Worm (Caenorhabditis elegans) whole organism, L4 larva: ENCODE measurements around the gene lbp-4.

Experiments
- F10B5.3 ChIP-seq: sonication (generic microtip); optimal IDR thresholded peaks from 2 replicates; lab custom pipeline; 2016; ENCODE audit warnings: mild to moderate bottlenecking, missing genetic modification characterization, missing compliant biosample characterization
- F37D6.2 ChIP-seq: sonication (generic microtip); optimal IDR thresholded peaks from 2 replicates; lab custom pipeline; 2016; ENCODE audit warnings: mild to moderate bottlenecking, missing genetic modification characterization, missing compliant biosample characterization
- Y5F2A.4 ChIP-seq: fragments of 200-800 bp; sonication (Bioruptor generic); optimal IDR thresholded peaks from 2 replicates; lab custom pipeline; 2018; ENCODE audit warnings: mild to moderate bottlenecking, missing genetic modification characterization, missing compliant biosample characterization
- ZK546.5 ChIP-seq, 2 experiments: sonication (generic microtip); optimal IDR thresholded peaks; 2 replicates each; lab custom pipeline; 2017; ENCODE audit warnings: missing biosample characterization in 2 of 2, missing genetic modification characterization in 2 of 2
- aly-2 ChIP-seq: sonication (generic microtip); optimal IDR thresholded peaks from 2 replicates; lab custom pipeline; 2018; ENCODE audit warnings: missing biosample characterization, missing genetic modification characterization
- arid-1 ChIP-seq: fragments of 200-800 bp; sonication (Bioruptor generic); conservative IDR thresholded peaks from 2 replicates; pipeline ENCODE4 v1.3.6; 2022; ENCODE audit warnings: missing genetic modification reagents, missing genetic modification characterization, missing compliant biosample characterization
- ceh-62 ChIP-seq: sonication (generic microtip); optimal IDR thresholded peaks from 2 replicates; lab custom pipeline; 2017; ENCODE audit warnings: missing biosample characterization, missing genetic modification characterization
- ces-1 ChIP-seq: fragments of 150-350 bp; sonication (generic microtip); optimal IDR thresholded peaks from 4 replicates; lab custom pipeline; 2014; ENCODE audit warnings: missing biosample characterization, missing genetic modification reagents, missing genetic modification characterization
- cey-2 ChIP-seq: sonication (generic microtip); optimal IDR thresholded peaks from 3 replicates; lab custom pipeline; 2017; ENCODE audit warnings: missing genetic modification characterization, mild to moderate bottlenecking, missing compliant biosample characterization, antibody characterized with exemption, borderline replicate concordance; ENCODE audit not compliant: insufficient read depth
- ctbp-1 ChIP-seq: fragments of 200-800 bp; sonication (Bioruptor generic); IDR thresholded peaks from 2 replicates; pipeline ENCODE4 v1.3.6; 2022; ENCODE audit warnings: missing genetic modification reagents, missing genetic modification characterization, missing compliant biosample characterization
- daf-16 ChIP-seq, 3 experiments: sonication (generic microtip); optimal IDR thresholded peaks; 2 replicates each; lab custom pipeline; 2016 to 2017; ENCODE audit warnings: missing genetic modification characterization in 3 of 3, missing genetic modification reagents in 3 of 3, mild to moderate bottlenecking in 2 of 3, missing compliant biosample characterization in 2 of 3, missing biosample characterization in 1 of 3, moderate library complexity in 1 of 3
- daf-19 ChIP-seq: fragments of 200-800 bp; sonication (Bioruptor generic); conservative IDR thresholded peaks from 2 replicates; pipeline ENCODE4 v1.3.6; 2022; ENCODE audit warnings: missing genetic modification characterization, missing compliant biosample characterization
- dmd-6 ChIP-seq: fragments of 200-800 bp; sonication (Bioruptor generic); IDR thresholded peaks from 2 replicates; pipeline ENCODE4 v1.3.6; 2022; ENCODE audit warnings: missing genetic modification reagents, missing genetic modification characterization, missing compliant biosample characterization
- duxl-1 ChIP-seq: sonication (generic microtip); optimal IDR thresholded peaks from 2 replicates; lab custom pipeline; 2016; ENCODE audit warnings: mild to moderate bottlenecking, missing genetic modification characterization, moderate library complexity, missing compliant biosample characterization; ENCODE audit not compliant: poor library complexity
- hlh-11 ChIP-seq: fragments of 200-800 bp; sonication (Bioruptor generic); optimal IDR thresholded peaks from 2 replicates; lab custom pipeline; 2018; ENCODE audit warnings: mild to moderate bottlenecking, missing genetic modification characterization, missing compliant biosample characterization
- hlh-30 ChIP-seq: sonication (generic microtip); optimal IDR thresholded peaks from 2 replicates; lab custom pipeline; 2017; ENCODE audit warnings: antibody characterized with exemption, mild to moderate bottlenecking, missing genetic modification characterization, missing compliant biosample characterization; ENCODE audit not compliant: insufficient read depth
- lim-7 ChIP-seq: fragments of 200-800 bp; sonication (Bioruptor generic); IDR thresholded peaks from 2 replicates; pipeline ENCODE4 v1.3.6; 2022; ENCODE audit warnings: missing genetic modification characterization, missing compliant biosample characterization
- lin-1 ChIP-seq: fragments of 200-800 bp; sonication (Bioruptor generic); IDR thresholded peaks from 2 replicates; pipeline ENCODE4 v1.3.6; 2022; ENCODE audit warnings: missing genetic modification reagents, missing genetic modification characterization, missing compliant biosample characterization
- lin-15B ChIP-seq: fragments of 150-350 bp; sonication (generic microtip); optimal IDR thresholded peaks from 3 replicates; lab custom pipeline; 2014; ENCODE audit warnings: missing biosample characterization, missing genetic modification characterization
- lir-3 ChIP-seq: sonication (generic microtip); optimal IDR thresholded peaks from 2 replicates; lab custom pipeline; 2016; ENCODE audit warnings: mild to moderate bottlenecking, missing genetic modification characterization, missing compliant biosample characterization
- madf-5 ChIP-seq, 2 experiments: fragments of 200-800 bp; sonication (Bioruptor generic); IDR thresholded peaks; 2 replicates each; pipeline ENCODE4 v1.3.6; 2022; ENCODE audit warnings: missing compliant biosample characterization in 2 of 2, missing genetic modification characterization in 2 of 2
- mdl-1 ChIP-seq, 2 experiments: fragments of 150-350 bp in 1 of 2; sonication (generic microtip) in 1 of 2; optimal IDR thresholded peaks; 2 replicates each; lab custom pipeline; 2014 to 2017; ENCODE audit warnings: missing biosample characterization in 2 of 2, missing genetic modification characterization in 2 of 2
- mep-1 ChIP-seq: fragments of 150-350 bp; sonication (generic microtip); optimal IDR thresholded peaks from 3 replicates; lab custom pipeline; 2014; ENCODE audit warnings: missing biosample characterization, missing genetic modification characterization
- mxl-3 ChIP-seq: fragments of 200-800 bp; sonication (Bioruptor generic); optimal IDR thresholded peaks from 2 replicates; lab custom pipeline; 2018; ENCODE audit warnings: mild to moderate bottlenecking, missing genetic modification characterization, missing compliant biosample characterization
- nhr-10 ChIP-seq: fragments of 150-350 bp; optimal IDR thresholded peaks from 2 replicates; lab custom pipeline; 2014; ENCODE audit warnings: missing biosample characterization, missing genetic modification characterization
- nhr-102 ChIP-seq: sonication (generic microtip); optimal IDR thresholded peaks from 2 replicates; lab custom pipeline; 2016; ENCODE audit warnings: mild to moderate bottlenecking, missing genetic modification characterization, moderate library complexity, missing compliant biosample characterization
- nhr-111 ChIP-seq: fragments of 200-800 bp; sonication (Bioruptor generic); optimal IDR thresholded peaks from 2 replicates; lab custom pipeline; 2018; ENCODE audit warnings: mild to moderate bottlenecking, missing genetic modification characterization, missing compliant biosample characterization
- nhr-237 ChIP-seq: sonication (generic microtip); optimal IDR thresholded peaks from 2 replicates; lab custom pipeline; 2017; ENCODE audit warnings: missing biosample characterization, missing genetic modification characterization
- nhr-28 ChIP-seq: fragments of 150-350 bp; optimal IDR thresholded peaks from 2 replicates; lab custom pipeline; 2014; ENCODE audit warnings: missing biosample characterization, missing genetic modification characterization
- nhr-48 ChIP-seq: sonication (generic microtip); optimal IDR thresholded peaks from 2 replicates; lab custom pipeline; 2016; ENCODE audit warnings: mild to moderate bottlenecking, missing genetic modification characterization, missing compliant biosample characterization
- sdz-12 ChIP-seq: fragments of 200-800 bp; sonication (Bioruptor generic); optimal IDR thresholded peaks from 2 replicates; lab custom pipeline; 2018; ENCODE audit warnings: mild to moderate bottlenecking, missing genetic modification characterization, missing compliant biosample characterization
- set-16 ChIP-seq: fragments of 200-800 bp; sonication (Bioruptor generic); IDR thresholded peaks from 2 replicates; pipeline ENCODE4 v1.3.6; 2022; ENCODE audit warnings: missing genetic modification reagents, missing genetic modification characterization, missing compliant biosample characterization
- spr-3 ChIP-seq: fragments of 200-800 bp; sonication (Bioruptor generic); optimal IDR thresholded peaks from 2 replicates; lab custom pipeline; 2018; ENCODE audit warnings: mild to moderate bottlenecking, missing genetic modification characterization, missing compliant biosample characterization
- unc-39 ChIP-seq: sonication (generic microtip); optimal IDR thresholded peaks from 2 replicates; lab custom pipeline; 2017; ENCODE audit warnings: missing biosample characterization, missing genetic modification characterization
- unc-62 ChIP-seq, 3 experiments: fragments of 150-350 bp in 1 of 3; sonication (generic microtip); optimal IDR thresholded peaks in 2 of 3; peaks in 1 of 3; 1 replicate in 1 of 3; 2 replicates in 2 of 3; lab custom pipeline; 2014 to 2017; ENCODE audit warnings: missing biosample characterization in 3 of 3, missing genetic modification characterization in 3 of 3, missing genetic modification reagents in 3 of 3, missing genotype in 1 of 3
- vab-7 ChIP-seq: fragments of 200-800 bp; sonication (Bioruptor generic); IDR thresholded peaks from 2 replicates; pipeline ENCODE4 v1.3.6; 2022; ENCODE audit warnings: missing genetic modification reagents, missing genetic modification characterization, missing compliant biosample characterization
- zag-1 ChIP-seq: fragments of 150-350 bp; optimal IDR thresholded peaks from 2 replicates; lab custom pipeline; 2014; ENCODE audit warnings: missing biosample characterization, missing genetic modification characterization
- zfp-3 ChIP-seq: fragments of 200-800 bp; sonication (Bioruptor generic); conservative IDR thresholded peaks from 2 replicates; pipeline ENCODE4 v1.3.6; 2022; ENCODE audit warnings: missing genetic modification reagents, missing genetic modification characterization, missing compliant biosample characterization
- ztf-11 ChIP-seq: fragments of 150-350 bp; optimal IDR thresholded peaks from 2 replicates; lab custom pipeline; 2014; ENCODE audit warnings: missing biosample characterization, missing genetic modification characterization

lbp-4 gene

ce11 chrV:7824138-7824537, 3.8 kb downstream of the lbp-4 start:
- peak in 1 of 2 experiments; percentile 39 for TF ChIP-seq daf-16 (GFP tag; optimal IDR thresholded peaks at IDR 0.05; lab: Kevin White, UChicago)
- no peak for TF ChIP-seq daf-16 (tag; optimal IDR thresholded peaks at IDR 0.05; lab: Kevin White, UChicago)
- TF ChIP-seq hlh-11: peak; percentile 25
- TF ChIP-seq sdz-12: no peak

ce11 chrV:7825836-7826235, 5.5 kb downstream of the lbp-4 start:
- TF ChIP-seq aly-2 (tag; lab: Kevin White, UChicago) (no peak), ces-1 (no peak), ZK546.5 (tag; optimal IDR thresholded peaks at IDR 0.05; lab: Kevin White, UChicago) (no peak), daf-16 (GFP tag; optimal IDR thresholded peaks at IDR 0.05; lab: Kevin White, UChicago) (no peak), daf-16 (tag; optimal IDR thresholded peaks at IDR 0.05; lab: Kevin White, UChicago) (no peak), ctbp-1 (GFP tag; lab: Robert Waterston, UW) (no peak), F10B5.3 (tag; lab: Kevin White, UChicago) (no peak), arid-1 (GFP tag; lab: Robert Waterston, UW) (no peak), unc-39 (tag; lab: Kevin White, UChicago) (no peak), unc-62 (GFP tag; optimal IDR thresholded peaks at IDR 0.05 in 1 of 2; lab: Kevin White, UChicago) (peak in 1 of 2 experiments; percentile 62), unc-62 (tag; optimal IDR thresholded peaks at IDR 0.05; lab: Kevin White, UChicago) (no peak)

ce11 chrV:7826362-7826761, 6.0 kb downstream of the lbp-4 start:
- TF ChIP-seq nhr-102 (tag; lab: Kevin White, UChicago) (no peak), madf-5 (GFP tag; IDR thresholded peaks at IDR 0.05; lab: Robert Waterston, UW) (no peak), nhr-237 (tag; lab: Kevin White, UChicago) (no peak), ztf-11 (tag; lab: Kevin White, UChicago) (no peak), lir-3 (tag; lab: Kevin White, UChicago) (no peak), nhr-10 (tag; lab: Kevin White, UChicago) (no peak)

- TF ChIP-seq mep-1 (tag; lab: Kevin White, UChicago): no peak
- no peak for TF ChIP-seq nhr-48 (tag; lab: Kevin White, UChicago)
- no peak for TF ChIP-seq spr-3
- no peak for TF ChIP-seq mxl-3 (GFP tag; lab: Kevin White, UChicago)
- TF ChIP-seq dmd-6: no peak
- TF ChIP-seq nhr-111 (GFP tag; lab: Kevin White, UChicago): no peak
- no peak for TF ChIP-seq daf-19
- TF ChIP-seq F10B5.3 (tag; lab: Kevin White, UChicago): no peak
- no peak for TF ChIP-seq F37D6.2
- no peak for TF ChIP-seq vab-7 (GFP tag; lab: Robert Waterston, UW)
Observed at ce11 chrV:7826917-7827316, 6.5 kb downstream of the lbp-4 start, which contains the start of gene mig-6. Gene mig-6, plus strand, starts transcription at chrV:7827217.

- TF ChIP-seq ceh-62 (tag; lab: Kevin White, UChicago) (no peak), set-16 (peak; percentile 85)
Observed at ce11 chrV:7830952-7831351, 10.6 kb downstream of the lbp-4 start.

- TF ChIP-seq lin-1 (GFP tag; lab: Robert Waterston, UW): no peak
- no peak for TF ChIP-seq duxl-1 (tag; lab: Kevin White, UChicago)
- peak; percentile 2 for TF ChIP-seq hlh-11
- TF ChIP-seq cey-2 (tag; lab: Kevin White, UChicago): no peak
- peak in 1 of 2 experiments; percentile 46 for TF ChIP-seq mdl-1 (tag; optimal IDR thresholded peaks at IDR 0.05; lab: Kevin White, UChicago)
- peak; percentile 45 for TF ChIP-seq hlh-30
- peak; percentile 46 for TF ChIP-seq nhr-28 (tag; lab: Kevin White, UChicago)
- no peak for TF ChIP-seq zag-1 (tag; lab: Kevin White, UChicago)
- TF ChIP-seq mep-1 (tag; lab: Kevin White, UChicago): peak; percentile 53
- no peak for TF ChIP-seq lin-15B (tag; lab: Kevin White, UChicago)
- no peak for TF ChIP-seq ctbp-1 (GFP tag; lab: Robert Waterston, UW)
- no peak for TF ChIP-seq lim-7 (GFP tag; lab: Robert Waterston, UW)
- TF ChIP-seq unc-62 (GFP tag; optimal IDR thresholded peaks at IDR 0.05 in 1 of 2; lab: Kevin White, UChicago): peak in 1 of 2 experiments; percentile 62
- TF ChIP-seq unc-62 (tag; optimal IDR thresholded peaks at IDR 0.05; lab: Kevin White, UChicago): no peak
- no peak for TF ChIP-seq zfp-3 (GFP tag; lab: Robert Waterston, UW)
- no peak for TF ChIP-seq Y5F2A.4 (GFP tag; lab: Kevin White, UChicago)
Observed at ce11 chrV:7836911-7837310, 16.5 kb downstream of the lbp-4 start, which contains the start of gene txt-5. Gene txt-5, minus strand, starts transcription at chrV:7837134.
